Fruit fly (Drosophila melanogaster): ENCODE measurements around the gene FASN1.

DNA sequence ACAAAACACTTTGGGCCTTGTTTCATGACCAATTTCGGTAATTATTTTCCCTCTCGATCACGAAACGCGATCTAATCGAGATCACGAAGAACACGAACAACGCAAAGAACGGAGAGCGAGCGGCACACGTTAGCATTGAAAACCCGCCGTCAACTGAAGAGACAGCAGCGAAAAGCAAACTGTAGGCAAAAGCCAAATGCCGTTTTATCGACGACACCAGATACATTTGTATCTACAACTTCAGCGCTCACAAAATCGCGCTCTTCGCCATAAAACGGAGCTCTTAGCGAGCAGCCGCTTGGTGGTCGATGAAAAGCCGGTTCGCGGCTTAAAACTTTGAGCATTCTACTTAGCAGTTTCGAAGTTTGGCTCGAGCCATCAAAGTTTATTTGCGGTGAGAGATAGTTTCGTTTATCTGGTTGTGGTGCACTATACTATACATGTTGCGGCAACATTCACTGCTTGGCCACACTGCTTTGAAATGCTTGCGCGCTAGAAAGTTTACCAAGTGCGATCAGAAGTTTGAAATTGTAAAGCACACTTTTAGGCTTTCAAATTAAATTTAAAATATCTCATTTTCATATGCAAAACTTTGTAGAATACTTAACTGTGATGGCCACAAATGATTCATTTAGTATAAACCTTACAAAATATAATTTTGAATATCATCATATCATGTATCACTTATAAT is 51.7 kb downstream of the FASN1 start:
- TF ChIP-seq Dll (optimal IDR thresholded peaks at IDR 0.05) = no peak
- TF ChIP-seq usp (GFP tag; optimal IDR thresholded peaks at IDR 0.05) = no peak
- TF ChIP-seq pan (optimal IDR thresholded peaks at IDR 0.05) = no peak
- no peak for TF ChIP-seq psq (optimal IDR thresholded peaks at IDR 0.05)

All from whole organism.